Worm (Caenorhabditis elegans): Measurements from ENCODE around the gene pho-14.

Gene pho-14

DNA sequence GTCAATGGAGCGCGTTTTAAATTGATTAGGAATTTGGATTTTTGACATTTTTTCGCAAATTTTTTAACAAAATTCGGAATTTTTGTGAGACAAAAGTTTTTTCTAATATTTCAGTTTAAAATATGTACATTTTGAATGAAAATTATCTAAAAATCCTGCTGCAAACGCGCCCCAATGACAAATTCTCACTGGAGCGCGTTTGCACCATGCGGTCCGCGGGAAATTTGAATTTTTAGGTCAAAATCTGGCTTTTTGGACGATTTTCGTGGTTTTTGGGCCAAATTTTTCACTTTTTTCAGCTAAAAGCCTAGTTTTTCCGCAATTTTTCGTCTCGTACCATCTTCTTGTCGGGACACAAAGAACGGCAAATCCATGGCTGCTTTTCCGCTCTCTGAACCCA lies 32.1 kb upstream of the pho-14 start:
- TF ChIP-seq sma-9 (GFP tag; optimal IDR thresholded peaks at IDR 0.05) (no peak), sma-9 (tag; optimal IDR thresholded peaks at IDR 0.05) (no peak), lin-11 (tag; optimal IDR thresholded peaks at IDR 0.05) (no peak), nhr-21 (tag; optimal IDR thresholded peaks at IDR 0.05) (no peak), sem-4 (tag; optimal IDR thresholded peaks at IDR 0.05) (no peak), snpc-4 (tag; optimal IDR thresholded peaks at IDR 0.05) (no peak), lsy-2 (tag; optimal IDR thresholded peaks at IDR 0.05) (no peak), nhr-6 (tag; optimal IDR thresholded peaks at IDR 0.05) (no peak), peb-1 (tag; optimal IDR thresholded peaks at IDR 0.05) (no peak), mab-5 (tag; optimal IDR thresholded peaks at IDR 0.05) (no peak), nhr-77 (tag; optimal IDR thresholded peaks at IDR 0.05) (no peak), R02D3.7 (tag; optimal IDR thresholded peaks at IDR 0.05) (no peak), dmd-4 (tag; optimal IDR thresholded peaks at IDR 0.05) (no peak), ceh-16 (tag; optimal IDR thresholded peaks at IDR 0.05) (no peak), F13H6.1 (tag; optimal IDR thresholded peaks at IDR 0.05) (no peak), C34F6.9 (tag; optimal IDR thresholded peaks at IDR 0.05) (no peak), ztf-4 (tag; optimal IDR thresholded peaks at IDR 0.05) (no peak), lin-13 (GFP tag; optimal IDR thresholded peaks at IDR 0.05) (no peak)

DNA sequence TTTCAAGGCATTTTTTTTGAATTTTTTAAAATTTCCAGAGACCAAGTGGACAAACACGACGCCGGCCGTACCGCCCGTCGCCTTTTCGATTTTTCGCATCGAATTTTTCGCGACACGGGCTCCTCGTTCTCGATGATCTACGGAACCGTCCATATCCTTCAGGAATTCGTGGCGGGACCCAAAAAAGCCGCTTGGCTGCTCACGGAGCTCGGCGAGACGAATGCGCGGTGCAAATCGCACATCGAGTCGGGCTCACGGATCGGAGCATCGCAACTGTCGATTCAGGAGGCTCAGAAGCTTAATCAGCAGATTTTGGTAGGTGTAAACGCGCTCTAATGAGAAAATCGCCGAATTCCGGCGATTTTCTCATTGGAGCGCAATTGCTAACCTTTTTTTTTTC lies 31.2 kb upstream of the pho-14 start:
- TF ChIP-seq mdl-1 (tag; optimal IDR thresholded peaks at IDR 0.05), result no peak
- TF ChIP-seq lsy-2 (tag; optimal IDR thresholded peaks at IDR 0.05), result no peak
- TF ChIP-seq fos-1 (tag; optimal IDR thresholded peaks at IDR 0.05), result no peak
- TF ChIP-seq unc-55 (GFP tag; optimal IDR thresholded peaks at IDR 0.05), result no peak
- no peak for TF ChIP-seq nhr-77 (tag; optimal IDR thresholded peaks at IDR 0.05)
- TF ChIP-seq ztf-11 (tag; optimal IDR thresholded peaks at IDR 0.05), result no peak
- TF ChIP-seq peb-1 (tag; optimal IDR thresholded peaks at IDR 0.05), result no peak
- no peak for TF ChIP-seq lin-13 (GFP tag; optimal IDR thresholded peaks at IDR 0.05)
- no peak for TF ChIP-seq nhr-21 (tag; optimal IDR thresholded peaks at IDR 0.05)
- TF ChIP-seq nhr-23 (tag; optimal IDR thresholded peaks at IDR 0.05), result no peak
- no peak for TF ChIP-seq ztf-4 (tag; optimal IDR thresholded peaks at IDR 0.05)
- TF ChIP-seq unc-62 (GFP tag; optimal IDR thresholded peaks at IDR 0.05), result no peak
- TF ChIP-seq sma-9 (GFP tag; optimal IDR thresholded peaks at IDR 0.05), result no peak
- TF ChIP-seq sma-9 (tag; optimal IDR thresholded peaks at IDR 0.05), result no peak

DNA sequence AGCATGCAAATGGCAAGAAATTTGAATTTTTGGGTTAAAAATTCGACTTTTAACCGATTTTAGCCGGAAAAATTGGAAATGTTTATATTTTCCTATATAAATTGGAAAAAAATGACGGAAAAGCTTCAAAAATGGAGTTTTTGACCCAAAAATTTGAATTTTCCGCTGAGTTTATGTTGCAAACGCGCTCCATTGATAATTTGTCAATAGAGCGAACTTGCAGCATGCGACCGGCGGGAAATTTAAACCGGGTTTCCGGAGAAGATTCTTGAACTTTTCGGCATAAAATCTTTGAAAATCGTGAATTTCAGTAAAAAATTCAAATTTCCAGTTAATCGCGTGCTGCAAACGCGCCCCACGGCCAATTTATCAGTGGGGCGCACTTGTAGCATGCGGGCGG lies 30.7 kb upstream of the pho-14 start:
- TF ChIP-seq elt-1 (tag; optimal IDR thresholded peaks at IDR 0.05) (no peak), C34F6.9 (tag; optimal IDR thresholded peaks at IDR 0.05) (no peak), ztf-11 (tag; optimal IDR thresholded peaks at IDR 0.05) (no peak), nhr-21 (tag; optimal IDR thresholded peaks at IDR 0.05) (no peak), sma-3 (GFP tag; optimal IDR thresholded peaks at IDR 0.05) (no peak), unc-62 (GFP tag; optimal IDR thresholded peaks at IDR 0.05) (no peak), ama-1 (optimal IDR thresholded peaks at IDR 0.05) (no peak), mbf-1 (tag; optimal IDR thresholded peaks at IDR 0.05) (no peak), Y55F3AM.14 (GFP tag; optimal IDR thresholded peaks at IDR 0.05) (no peak), dmd-4 (tag; optimal IDR thresholded peaks at IDR 0.05) (no peak), crh-2 (tag; optimal IDR thresholded peaks at IDR 0.05) (no peak), F13H6.1 (tag; optimal IDR thresholded peaks at IDR 0.05) (no peak), nhr-25 (tag; optimal IDR thresholded peaks at IDR 0.05) (no peak), alr-1 (tag; optimal IDR thresholded peaks at IDR 0.05) (no peak), peb-1 (tag; optimal IDR thresholded peaks at IDR 0.05) (no peak), zag-1 (tag; optimal IDR thresholded peaks at IDR 0.05) (no peak), unc-55 (GFP tag; optimal IDR thresholded peaks at IDR 0.05) (no peak), lsy-2 (tag; optimal IDR thresholded peaks at IDR 0.05) (no peak)

DNA sequence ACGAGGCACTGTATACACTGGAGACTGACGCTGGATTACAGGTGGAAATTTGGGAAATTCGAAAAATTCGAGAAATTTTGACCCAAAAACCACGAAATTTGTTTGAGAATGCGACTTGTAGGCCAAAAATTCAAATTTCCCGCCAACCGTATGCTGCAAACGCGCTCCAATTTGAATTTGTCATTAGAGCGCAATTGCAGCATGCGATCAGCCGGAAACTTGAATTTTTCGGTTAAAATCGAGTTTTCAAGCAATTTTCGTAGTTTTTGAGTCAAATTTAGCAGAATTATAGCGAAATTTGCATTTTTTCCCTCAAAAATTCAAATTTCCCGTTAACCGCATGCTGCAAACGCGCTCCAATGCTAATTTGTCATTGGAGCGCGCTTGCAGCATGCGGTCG lies 29.6 kb upstream of the pho-14 start:
- no peak for TF ChIP-seq nhr-77 (tag; optimal IDR thresholded peaks at IDR 0.05)
- TF ChIP-seq fos-1 (tag; optimal IDR thresholded peaks at IDR 0.05), result no peak
- TF ChIP-seq nhr-10 (tag; optimal IDR thresholded peaks at IDR 0.05), result no peak
- TF ChIP-seq nhr-23 (tag; optimal IDR thresholded peaks at IDR 0.05), result no peak
- TF ChIP-seq blmp-1 (tag; optimal IDR thresholded peaks at IDR 0.05; ENCODE audit: insufficient read depth), result no peak
- no peak for TF ChIP-seq sma-9 (GFP tag; optimal IDR thresholded peaks at IDR 0.05)
- TF ChIP-seq sma-9 (tag; optimal IDR thresholded peaks at IDR 0.05), result no peak
- TF ChIP-seq ztf-4 (tag; optimal IDR thresholded peaks at IDR 0.05), result no peak
- TF ChIP-seq nhr-11 (tag; optimal IDR thresholded peaks at IDR 0.05), result no peak
- TF ChIP-seq ZK546.5 (tag; optimal IDR thresholded peaks at IDR 0.05), result no peak
- no peak for TF ChIP-seq lsy-2 (tag; optimal IDR thresholded peaks at IDR 0.05)
- no peak for TF ChIP-seq nhr-21 (tag; optimal IDR thresholded peaks at IDR 0.05)
- no peak for TF ChIP-seq elt-1 (tag; optimal IDR thresholded peaks at IDR 0.05)
